Worm (Caenorhabditis elegans) whole organism, L4/young adult: Measurements from ENCODE around the gene ulp-4.

Experiments
- W03F9.2 ChIP-seq: fragments of 150-350 bp; optimal IDR thresholded peaks from 2 replicates; lab custom pipeline; 2014; ENCODE audit warnings: missing biosample characterization, missing genetic modification characterization
- him-1 ChIP-seq: sonication (generic microtip); optimal IDR thresholded peaks from 2 replicates; lab custom pipeline; 2016; ENCODE audit warnings: missing genotype, missing genetic modification reagents, missing genetic modification characterization, missing compliant biosample characterization

- TF ChIP-seq W03F9.2 (tag; lab: Kevin White, UChicago) (no peak), him-1 (tag; lab: Kevin White, UChicago) (no peak)
Observed at ce11 chrII:8093283-8093682, 36.5 kb upstream of the ulp-4 start.
